Worm (Caenorhabditis elegans) whole organism, early embryonic: Measurements from ENCODE around the gene F45G2.9.
A peak's percentile ranks its signal among the peaks of the same experiment; 100 is the strongest.

Experiments
- B0310.2 ChIP-seq: sonication (generic microtip); optimal IDR thresholded peaks from 2 replicates; lab custom pipeline; 2016; ENCODE audit warnings: mild to moderate bottlenecking, missing genetic modification characterization, missing compliant biosample characterization
- F13C5.2 ChIP-seq: sonication (generic microtip); optimal IDR thresholded peaks from 2 replicates; lab custom pipeline; 2017; ENCODE audit warnings: mild to moderate bottlenecking, missing genetic modification characterization, inconsistent platforms, missing compliant biosample characterization
- aly-1 ChIP-seq: sonication (generic microtip); optimal IDR thresholded peaks from 2 replicates; lab custom pipeline; 2016; ENCODE audit warnings: missing genetic modification characterization, missing compliant biosample characterization
- ama-1 ChIP-seq: fragments of 150-350 bp; optimal IDR thresholded peaks from 2 replicates; lab custom pipeline; 2014
- ceh-13 ChIP-seq: fragments of 200-800 bp; sonication (Bioruptor generic); optimal IDR thresholded peaks from 2 replicates; lab custom pipeline; 2018; ENCODE audit warnings: mild to moderate bottlenecking, missing genetic modification characterization, missing compliant biosample characterization
- ceh-36 ChIP-seq: sonication (generic microtip); optimal IDR thresholded peaks from 2 replicates; lab custom pipeline; 2016; ENCODE audit warnings: missing genetic modification characterization, inconsistent platforms, missing compliant biosample characterization
- ets-7 ChIP-seq: sonication (generic microtip); optimal IDR thresholded peaks from 2 replicates; lab custom pipeline; 2016; ENCODE audit warnings: missing genotype, missing genetic modification characterization, missing compliant biosample characterization
- flt-1 ChIP-seq: fragments of 200-800 bp; sonication (Bioruptor generic); IDR thresholded peaks from 2 replicates; pipeline ENCODE4 v1.3.6; 2022; ENCODE audit warnings: missing genetic modification characterization, missing compliant biosample characterization
- hmbx-1 ChIP-seq: sonication (generic microtip); optimal IDR thresholded peaks from 2 replicates; lab custom pipeline; 2016; ENCODE audit warnings: mild to moderate bottlenecking, missing genetic modification characterization, missing compliant biosample characterization
- hmg-4 ChIP-seq: fragments of 200-800 bp; sonication (Bioruptor generic); optimal IDR thresholded peaks from 2 replicates; lab custom pipeline; 2018; ENCODE audit warnings: mild to moderate bottlenecking, missing genetic modification characterization, missing compliant biosample characterization
- hnd-1 ChIP-seq: sonication (generic microtip); optimal IDR thresholded peaks from 2 replicates; lab custom pipeline; 2016; ENCODE audit warnings: missing genetic modification characterization, missing compliant biosample characterization
- pes-1 ChIP-seq: fragments of 200-800 bp; sonication (Bioruptor generic); IDR thresholded peaks from 2 replicates; pipeline ENCODE4 v1.3.6; 2022; ENCODE audit warnings: missing genetic modification reagents, missing genetic modification characterization, missing compliant biosample characterization
- scrt-1 ChIP-seq: fragments of 200-800 bp; sonication (Bioruptor generic); IDR thresholded peaks from 2 replicates; pipeline ENCODE4 v1.3.6; 2022; ENCODE audit warnings: missing genetic modification characterization, missing compliant biosample characterization
- sea-1 ChIP-seq: fragments of 200-800 bp; sonication (Bioruptor generic); conservative IDR thresholded peaks from 2 replicates; pipeline ENCODE4 v1.3.6; 2022; ENCODE audit warnings: missing genetic modification characterization, missing compliant biosample characterization
- tbx-11 ChIP-seq: fragments of 200-800 bp; sonication (Bioruptor generic); IDR thresholded peaks from 2 replicates; pipeline ENCODE4 v1.3.6; 2022; ENCODE audit warnings: missing genetic modification characterization, missing compliant biosample characterization
- tbx-37 ChIP-seq: fragments of 200-800 bp; sonication (Bioruptor generic); conservative IDR thresholded peaks from 2 replicates; pipeline ENCODE4 v1.3.6; 2022; ENCODE audit warnings: missing genetic modification reagents, missing genetic modification characterization, missing compliant biosample characterization
- tra-4 ChIP-seq: sonication (generic microtip); optimal IDR thresholded peaks from 2 replicates; lab custom pipeline; 2017; ENCODE audit warnings: missing genetic modification characterization, missing compliant biosample characterization

F45G2.9 gene

ce11 chrIII:13464493-13465362, 28.0 kb upstream of the F45G2.9 start, which contains the start of gene kel-3:
kel-3 (plus strand) TSS chrIII:13464820.
- TF ChIP-seq ama-1 (lab: Kevin White, UChicago) = peak; percentile 62
- no peak for TF ChIP-seq tra-4 (tag; lab: Kevin White, UChicago)

DNA sequence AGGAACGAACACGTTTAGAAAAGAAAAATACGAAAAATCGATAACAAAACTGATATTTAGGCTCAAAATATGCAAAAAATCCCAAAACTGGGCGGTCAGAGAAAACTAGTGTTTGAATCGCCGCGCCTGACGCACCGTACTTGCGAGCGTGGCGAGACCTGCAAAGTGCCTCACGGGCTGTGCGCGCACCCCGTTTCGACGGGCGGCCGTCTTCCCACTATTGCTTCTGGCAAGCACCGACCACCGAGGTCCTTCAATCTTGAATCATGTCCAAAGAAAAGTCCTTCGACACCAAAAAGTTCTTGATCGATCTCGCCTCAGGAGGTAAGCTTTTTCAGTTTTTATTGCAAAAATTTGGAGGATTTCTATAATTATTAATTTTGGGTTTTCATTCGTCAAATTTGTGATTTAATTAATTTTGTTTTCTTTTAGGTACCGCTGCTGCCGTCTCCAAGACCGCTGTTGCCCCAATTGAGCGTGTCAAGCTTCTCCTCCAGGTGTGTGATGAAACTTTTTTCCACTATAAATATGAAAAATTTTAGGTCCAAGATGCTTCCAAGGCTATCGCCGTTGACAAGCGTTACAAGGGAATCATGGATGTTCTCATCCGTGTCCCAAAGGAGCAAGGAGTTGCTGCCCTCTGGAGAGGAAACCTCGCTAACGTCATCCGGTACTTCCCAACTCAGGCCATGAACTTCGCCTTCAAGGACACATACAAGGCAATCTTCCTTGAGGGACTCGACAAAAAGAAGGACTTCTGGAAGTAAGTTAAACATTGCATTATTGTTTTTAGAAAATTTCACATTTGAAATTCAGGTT, 26.4 kb upstream of the F45G2.9 start, which contains the start of gene ant-1.1:
Gene ant-1.1 (plus strand): TSS at position 199 of the 819 bp plus-strand sequence.
- no peak for TF ChIP-seq B0310.2 (tag; lab: Kevin White, UChicago)
- no peak for TF ChIP-seq tbx-11 (GFP tag; lab: Robert Waterston, UW)
- peak; percentile 20 for TF ChIP-seq ceh-36
- TF ChIP-seq aly-1 (tag; lab: Kevin White, UChicago) = no peak
- TF ChIP-seq hmg-4 (GFP tag; lab: Kevin White, UChicago) = peak; percentile 62
- no peak for TF ChIP-seq hnd-1
- no peak for TF ChIP-seq ama-1 (lab: Kevin White, UChicago)
- peak; percentile 80 for TF ChIP-seq F13C5.2 (tag; lab: Kevin White, UChicago)
- peak; percentile 52; the same call in 1 of the 2 replicates for TF ChIP-seq pes-1
- TF ChIP-seq ceh-13 (GFP tag; lab: Kevin White, UChicago) = no peak
- TF ChIP-seq tbx-37 (GFP tag; lab: Robert Waterston, UW) = peak; percentile 59
- TF ChIP-seq sea-1 (GFP tag; lab: Robert Waterston, UW) = 0 out of 2 replicates have a peak, but pooled peaks have one; percentile 44
- TF ChIP-seq hmbx-1 (tag; lab: Kevin White, UChicago) = no peak
- TF ChIP-seq tra-4 (tag; lab: Kevin White, UChicago) = peak; percentile 24
- TF ChIP-seq ets-7 = no peak
- TF ChIP-seq scrt-1 = 0 out of 2 replicates have a peak, but pooled peaks have one; percentile 20
- no peak for TF ChIP-seq flt-1 (GFP tag; lab: Robert Waterston, UW)

DNA sequence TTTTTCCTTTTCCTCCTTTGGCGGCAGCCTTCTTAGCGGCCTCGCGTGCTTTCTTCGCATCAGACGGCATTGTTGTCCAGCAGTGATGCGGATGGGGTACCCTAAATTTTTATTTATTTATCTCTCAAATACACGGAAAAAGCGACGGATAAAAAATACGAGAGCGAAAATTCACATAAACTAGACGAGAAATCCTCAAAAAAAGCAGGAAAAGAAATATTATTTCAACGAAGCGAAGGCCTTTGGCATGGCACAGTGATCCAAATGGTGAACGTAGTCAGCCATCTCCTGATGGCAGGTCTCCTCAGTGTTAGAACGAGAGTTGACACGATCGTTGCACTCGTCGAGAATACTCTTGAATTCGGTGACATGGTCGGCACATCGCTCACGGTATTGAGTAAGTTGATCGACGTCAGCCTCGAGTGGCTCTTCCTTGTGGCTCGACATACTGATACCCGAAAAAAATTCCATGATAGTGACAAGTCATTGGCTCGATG, 25.4 kb upstream of the F45G2.9 start, which contains the start of the genes abcf-2 and T27E9.2:
Gene abcf-2 (minus strand): TSS at position 101 of the 497 bp plus-strand sequence.
Gene T27E9.2 (minus strand): TSS at position 447 of the 497 bp plus-strand sequence.
- TF ChIP-seq flt-1 (GFP tag; lab: Robert Waterston, UW) = no peak
- TF ChIP-seq ceh-13 (GFP tag; lab: Kevin White, UChicago) = no peak
- no peak for TF ChIP-seq B0310.2 (tag; lab: Kevin White, UChicago)
- no peak for TF ChIP-seq hnd-1

ce11 chrIII:13461535-13461934, 24.8 kb upstream of the F45G2.9 start:
- no peak for TF ChIP-seq hnd-1
- no peak for TF ChIP-seq F13C5.2 (tag; lab: Kevin White, UChicago)
- no peak for TF ChIP-seq sea-1 (GFP tag; lab: Robert Waterston, UW)
- TF ChIP-seq tbx-37 (GFP tag; lab: Robert Waterston, UW) = no peak
- no peak for TF ChIP-seq hmbx-1 (tag; lab: Kevin White, UChicago)
- TF ChIP-seq scrt-1 = no peak
- no peak for TF ChIP-seq ceh-36

DNA sequence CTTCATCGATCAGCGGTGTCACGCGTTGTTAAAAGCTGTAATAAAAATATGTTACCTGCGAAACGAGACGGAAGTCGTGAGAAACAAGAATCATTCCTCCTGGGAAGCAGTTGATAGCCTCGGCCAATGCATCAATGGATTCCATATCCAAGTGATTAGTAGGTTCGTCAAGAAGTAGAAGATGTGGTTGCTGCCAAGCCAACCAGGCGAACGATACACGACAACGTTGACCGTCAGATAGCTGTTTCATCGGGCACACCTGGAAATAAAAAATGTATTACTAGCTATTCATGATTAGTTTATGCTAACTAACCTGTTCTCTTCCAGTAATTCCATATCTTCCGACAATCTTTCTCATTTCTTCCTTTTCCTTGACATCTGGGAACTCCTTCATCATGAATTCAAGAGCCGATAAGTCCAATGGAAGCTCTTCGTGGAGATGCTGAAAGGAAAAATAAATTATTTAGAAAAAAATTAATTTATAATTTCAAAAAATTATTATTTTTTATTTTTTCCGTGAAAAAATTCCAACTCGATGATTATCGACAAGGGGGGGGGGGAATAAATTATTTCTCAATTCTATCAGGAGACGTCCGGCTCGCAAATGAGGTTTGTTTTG, 22.3 kb upstream of the F45G2.9 start, which contains the start of gene tag-164:
Gene tag-164 (plus strand): TSS at position 569 of the 619 bp plus-strand sequence.
- TF ChIP-seq aly-1 (tag; lab: Kevin White, UChicago) (no peak), sea-1 (GFP tag; lab: Robert Waterston, UW) (no peak), tra-4 (tag; lab: Kevin White, UChicago) (no peak), F13C5.2 (tag; lab: Kevin White, UChicago) (no peak)

ce11 chrIII:13457305-13457704, 20.6 kb upstream of the F45G2.9 start:
- no peak for TF ChIP-seq aly-1 (tag; lab: Kevin White, UChicago)
- no peak for TF ChIP-seq B0310.2 (tag; lab: Kevin White, UChicago)
- no peak for TF ChIP-seq scrt-1
- TF ChIP-seq hnd-1 = no peak
- TF ChIP-seq ama-1 (lab: Kevin White, UChicago) = no peak
- TF ChIP-seq pes-1 = no peak
- no peak for TF ChIP-seq ceh-13 (GFP tag; lab: Kevin White, UChicago)
- no peak for TF ChIP-seq ets-7
- no peak for TF ChIP-seq hmbx-1 (tag; lab: Kevin White, UChicago)
- TF ChIP-seq tbx-11 (GFP tag; lab: Robert Waterston, UW) = no peak
- TF ChIP-seq sea-1 (GFP tag; lab: Robert Waterston, UW) = no peak
- TF ChIP-seq F13C5.2 (tag; lab: Kevin White, UChicago) = no peak
- no peak for TF ChIP-seq ceh-36
- no peak for TF ChIP-seq tra-4 (tag; lab: Kevin White, UChicago)
- TF ChIP-seq flt-1 (GFP tag; lab: Robert Waterston, UW) = no peak
- no peak for TF ChIP-seq tbx-37 (GFP tag; lab: Robert Waterston, UW)

- TF ChIP-seq hmg-4 (GFP tag; lab: Kevin White, UChicago) (no peak), aly-1 (tag; lab: Kevin White, UChicago) (no peak), tbx-37 (GFP tag; lab: Robert Waterston, UW) (no peak), F13C5.2 (tag; lab: Kevin White, UChicago) (no peak), ets-7 (no peak), hnd-1 (no peak), tra-4 (tag; lab: Kevin White, UChicago) (no peak), scrt-1 (no peak), flt-1 (GFP tag; lab: Robert Waterston, UW) (no peak), ceh-13 (GFP tag; lab: Kevin White, UChicago) (no peak), hmbx-1 (tag; lab: Kevin White, UChicago) (no peak)
These were observed 19.1 kb upstream of the F45G2.9 start for ce11 chrIII:13455816-13456215.
